Worm (Caenorhabditis elegans): ENCODE data around the gene R08C7.4.

The R08C7.4 gene

ce11 chrIV:4411948-4412335 is 22.9 kb upstream of the R08C7.4 start:
- TF ChIP-seq sem-2 (GFP tag; optimal IDR thresholded peaks at IDR 0.05) (peak; percentile 0), ceh-43 (GFP tag; optimal IDR thresholded peaks at IDR 0.05) (no peak)

ce11 chrIV:4413114-4413513 is 21.7 kb upstream of the R08C7.4 start:
- no peak for TF ChIP-seq M03D4.4 (tag; optimal IDR thresholded peaks at IDR 0.05)
- no peak for TF ChIP-seq mab-5 (tag; optimal IDR thresholded peaks at IDR 0.05)
- TF ChIP-seq lin-32 (GFP tag; optimal IDR thresholded peaks at IDR 0.05), result no peak
- TF ChIP-seq mls-2 (tag; optimal IDR thresholded peaks at IDR 0.05), result no peak
- TF ChIP-seq zip-8 (tag; optimal IDR thresholded peaks at IDR 0.05), result no peak

- TF ChIP-seq elt-1 (tag; optimal IDR thresholded peaks at IDR 0.05; ENCODE audit: borderline replicate concordance, insufficient read depth) (no peak), nhr-12 (tag; optimal IDR thresholded peaks at IDR 0.05) (no peak), bed-3 (GFP tag; optimal IDR thresholded peaks at IDR 0.05) (no peak), ceh-83 (GFP tag; optimal IDR thresholded peaks at IDR 0.05) (no peak)
Observed at ce11 chrIV:4422029-4422428, 12.8 kb upstream of the R08C7.4 start, which contains the start of gene clec-175. TSS of gene clec-175 (plus strand) at chrIV:4422329.

- TF ChIP-seq ceh-43 (GFP tag; optimal IDR thresholded peaks at IDR 0.05), result no peak
- TF ChIP-seq sem-2 (GFP tag; optimal IDR thresholded peaks at IDR 0.05), result no peak
- TF ChIP-seq lsy-2 (tag; optimal IDR thresholded peaks at IDR 0.05), result no peak
- no peak for TF ChIP-seq mab-5 (tag; optimal IDR thresholded peaks at IDR 0.05)
- TF ChIP-seq lin-32 (GFP tag; optimal IDR thresholded peaks at IDR 0.05), result no peak
- TF ChIP-seq M03D4.4 (tag; optimal IDR thresholded peaks at IDR 0.05), result no peak
- TF ChIP-seq pha-4 (tag; optimal IDR thresholded peaks at IDR 0.05), result no peak
- no peak for TF ChIP-seq nhr-28 (tag; optimal IDR thresholded peaks at IDR 0.05)
- no peak for TF ChIP-seq sptf-1 (tag; optimal IDR thresholded peaks at IDR 0.05)
- TF ChIP-seq blmp-1 (tag; optimal IDR thresholded peaks at IDR 0.05), result no peak
- TF ChIP-seq snpc-4 (tag; optimal IDR thresholded peaks at IDR 0.05), result no peak
- TF ChIP-seq mls-2 (tag; optimal IDR thresholded peaks at IDR 0.05), result no peak
- no peak for TF ChIP-seq bed-3 (GFP tag; optimal IDR thresholded peaks at IDR 0.05)
- no peak for TF ChIP-seq nhr-2 (tag; optimal IDR thresholded peaks at IDR 0.05)
Observed at ce11 chrIV:4423026-4423425, 11.8 kb upstream of the R08C7.4 start.

- TF ChIP-seq blmp-1 (tag; optimal IDR thresholded peaks at IDR 0.05), result no peak
- no peak for TF ChIP-seq nhr-2 (tag; optimal IDR thresholded peaks at IDR 0.05)
- TF ChIP-seq unc-120 (tag; optimal IDR thresholded peaks at IDR 0.05; ENCODE audit: poor library complexity, severe bottlenecking), result no peak
- no peak for TF ChIP-seq drap-1 (GFP tag; optimal IDR thresholded peaks at IDR 0.05)
- no peak for TF ChIP-seq ham-2 (GFP tag; optimal IDR thresholded peaks at IDR 0.05)
- no peak for TF ChIP-seq elt-3 (tag; optimal IDR thresholded peaks at IDR 0.05)
- TF ChIP-seq ces-1 (GFP tag; optimal IDR thresholded peaks at IDR 0.05), result no peak
- TF ChIP-seq hlh-1 (tag; optimal IDR thresholded peaks at IDR 0.05), result no peak
- no peak for TF ChIP-seq elt-1 (tag; optimal IDR thresholded peaks at IDR 0.05; ENCODE audit: borderline replicate concordance, insufficient read depth)
- TF ChIP-seq sptf-1 (tag; optimal IDR thresholded peaks at IDR 0.05), result no peak
- TF ChIP-seq nhr-28 (tag; optimal IDR thresholded peaks at IDR 0.05), result no peak
- no peak for TF ChIP-seq cnd-1 (tag; optimal IDR thresholded peaks at IDR 0.05)
- no peak for TF ChIP-seq mls-2 (tag; optimal IDR thresholded peaks at IDR 0.05)
- TF ChIP-seq tbx-8 (GFP tag; optimal IDR thresholded peaks at IDR 0.05), result no peak
- TF ChIP-seq lsy-2 (tag; optimal IDR thresholded peaks at IDR 0.05), result no peak
- no peak for TF ChIP-seq mab-5 (tag; optimal IDR thresholded peaks at IDR 0.05)
- TF ChIP-seq nhr-237 (tag; optimal IDR thresholded peaks at IDR 0.05), result no peak
- TF ChIP-seq sem-2 (GFP tag; optimal IDR thresholded peaks at IDR 0.05), result no peak
- no peak for TF ChIP-seq zip-8 (tag; optimal IDR thresholded peaks at IDR 0.05)
- no peak for TF ChIP-seq mep-1 (tag; optimal IDR thresholded peaks at IDR 0.05)
Observed at ce11 chrIV:4423885-4424284, 10.9 kb upstream of the R08C7.4 start.

- no peak for TF ChIP-seq lin-13 (tag; optimal IDR thresholded peaks at IDR 0.05)
- TF ChIP-seq pha-4 (tag; optimal IDR thresholded peaks at IDR 0.05), result no peak
- TF ChIP-seq zip-8 (tag; optimal IDR thresholded peaks at IDR 0.05), result no peak
- TF ChIP-seq lsy-2 (tag; optimal IDR thresholded peaks at IDR 0.05), result no peak
- TF ChIP-seq ceh-39 (tag; optimal IDR thresholded peaks at IDR 0.05), result no peak
- TF ChIP-seq blmp-1 (tag; optimal IDR thresholded peaks at IDR 0.05), result no peak
- no peak for TF ChIP-seq drap-1 (GFP tag; optimal IDR thresholded peaks at IDR 0.05)
- no peak for TF ChIP-seq mls-2 (tag; optimal IDR thresholded peaks at IDR 0.05)
- TF ChIP-seq unc-39 (tag; optimal IDR thresholded peaks at IDR 0.05), result no peak
- TF ChIP-seq cnd-1 (tag; optimal IDR thresholded peaks at IDR 0.05), result no peak
- TF ChIP-seq nhr-237 (tag; optimal IDR thresholded peaks at IDR 0.05), result no peak
- no peak for TF ChIP-seq tbx-8 (GFP tag; optimal IDR thresholded peaks at IDR 0.05)
- TF ChIP-seq nhr-76 (tag; optimal IDR thresholded peaks at IDR 0.05), result no peak
- no peak for TF ChIP-seq sem-2 (GFP tag; optimal IDR thresholded peaks at IDR 0.05)
- TF ChIP-seq bed-3 (GFP tag; optimal IDR thresholded peaks at IDR 0.05), result no peak
- TF ChIP-seq lin-32 (GFP tag; optimal IDR thresholded peaks at IDR 0.05), result no peak
- TF ChIP-seq snpc-4 (tag; optimal IDR thresholded peaks at IDR 0.05), result no peak
Observed at ce11 chrIV:4429901-4430300, 4.9 kb upstream of the R08C7.4 start, which contains the start of the genes str-185 and R08C7.5. TSS of gene str-185 (minus strand) at chrIV:4430001. TSS of gene R08C7.5 (plus strand) at chrIV:4430229.
